Worm (Caenorhabditis elegans) whole organism, early embryonic: Measurements from ENCODE around the gene eak-4.

ENCODE experiments used
- B0310.2 ChIP-seq: sonication (generic microtip); optimal IDR thresholded peaks from 2 replicates; lab custom pipeline; 2016; ENCODE audit warnings: mild to moderate bottlenecking, missing genetic modification characterization, missing compliant biosample characterization
- F13C5.2 ChIP-seq: sonication (generic microtip); optimal IDR thresholded peaks from 2 replicates; lab custom pipeline; 2017; ENCODE audit warnings: mild to moderate bottlenecking, missing genetic modification characterization, inconsistent platforms, missing compliant biosample characterization
- aly-1 ChIP-seq: sonication (generic microtip); optimal IDR thresholded peaks from 2 replicates; lab custom pipeline; 2016; ENCODE audit warnings: missing genetic modification characterization, missing compliant biosample characterization
- ama-1 ChIP-seq: fragments of 150-350 bp; optimal IDR thresholded peaks from 2 replicates; lab custom pipeline; 2014
- ceh-13 ChIP-seq: fragments of 200-800 bp; sonication (Bioruptor generic); optimal IDR thresholded peaks from 2 replicates; lab custom pipeline; 2018; ENCODE audit warnings: mild to moderate bottlenecking, missing genetic modification characterization, missing compliant biosample characterization
- ceh-36 ChIP-seq: sonication (generic microtip); optimal IDR thresholded peaks from 2 replicates; lab custom pipeline; 2016; ENCODE audit warnings: missing genetic modification characterization, inconsistent platforms, missing compliant biosample characterization
- ets-7 ChIP-seq: sonication (generic microtip); optimal IDR thresholded peaks from 2 replicates; lab custom pipeline; 2016; ENCODE audit warnings: missing genotype, missing genetic modification characterization, missing compliant biosample characterization
- flt-1 ChIP-seq: fragments of 200-800 bp; sonication (Bioruptor generic); IDR thresholded peaks from 2 replicates; pipeline ENCODE4 v1.3.6; 2022; ENCODE audit warnings: missing genetic modification characterization, missing compliant biosample characterization
- hmbx-1 ChIP-seq: sonication (generic microtip); optimal IDR thresholded peaks from 2 replicates; lab custom pipeline; 2016; ENCODE audit warnings: mild to moderate bottlenecking, missing genetic modification characterization, missing compliant biosample characterization
- hmg-4 ChIP-seq: fragments of 200-800 bp; sonication (Bioruptor generic); optimal IDR thresholded peaks from 2 replicates; lab custom pipeline; 2018; ENCODE audit warnings: mild to moderate bottlenecking, missing genetic modification characterization, missing compliant biosample characterization
- hnd-1 ChIP-seq: sonication (generic microtip); optimal IDR thresholded peaks from 2 replicates; lab custom pipeline; 2016; ENCODE audit warnings: missing genetic modification characterization, missing compliant biosample characterization
- pes-1 ChIP-seq: fragments of 200-800 bp; sonication (Bioruptor generic); IDR thresholded peaks from 2 replicates; pipeline ENCODE4 v1.3.6; 2022; ENCODE audit warnings: missing genetic modification reagents, missing genetic modification characterization, missing compliant biosample characterization
- scrt-1 ChIP-seq: fragments of 200-800 bp; sonication (Bioruptor generic); IDR thresholded peaks from 2 replicates; pipeline ENCODE4 v1.3.6; 2022; ENCODE audit warnings: missing genetic modification characterization, missing compliant biosample characterization
- sea-1 ChIP-seq: fragments of 200-800 bp; sonication (Bioruptor generic); conservative IDR thresholded peaks from 2 replicates; pipeline ENCODE4 v1.3.6; 2022; ENCODE audit warnings: missing genetic modification characterization, missing compliant biosample characterization
- tbx-11 ChIP-seq: fragments of 200-800 bp; sonication (Bioruptor generic); IDR thresholded peaks from 2 replicates; pipeline ENCODE4 v1.3.6; 2022; ENCODE audit warnings: missing genetic modification characterization, missing compliant biosample characterization
- tbx-37 ChIP-seq: fragments of 200-800 bp; sonication (Bioruptor generic); conservative IDR thresholded peaks from 2 replicates; pipeline ENCODE4 v1.3.6; 2022; ENCODE audit warnings: missing genetic modification reagents, missing genetic modification characterization, missing compliant biosample characterization
- tra-4 ChIP-seq: sonication (generic microtip); optimal IDR thresholded peaks from 2 replicates; lab custom pipeline; 2017; ENCODE audit warnings: missing genetic modification characterization, missing compliant biosample characterization

Gene eak-4

DNA sequence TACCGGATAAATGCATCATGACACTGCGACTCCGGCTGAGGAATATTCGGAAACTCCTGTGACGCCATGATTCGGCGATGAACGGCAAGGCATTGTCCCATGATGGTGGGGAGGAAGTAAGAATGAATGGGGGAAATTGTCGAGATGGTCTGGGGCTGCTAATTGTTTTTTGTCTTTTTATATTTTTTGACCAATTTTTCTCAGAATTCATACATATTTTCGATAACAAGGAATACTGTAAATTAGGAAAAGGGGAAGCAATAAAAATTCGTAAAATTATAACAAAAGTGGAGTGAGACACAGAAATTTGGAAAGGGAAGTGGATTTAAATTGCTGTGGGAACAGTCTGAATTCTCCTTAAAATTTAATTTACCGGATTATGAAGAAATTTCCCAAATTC is at the start of gene eak-4:
TSS of gene eak-4 (minus strand) at position 101 of the 400 bp plus-strand sequence.
- TF ChIP-seq ama-1 (lab: Kevin White, UChicago) (no peak), hnd-1 (tag; lab: Kevin White, UChicago) (no peak), tra-4 (tag; lab: Kevin White, UChicago) (no peak), ceh-13 (GFP tag; lab: Kevin White, UChicago) (no peak), scrt-1 (GFP tag; lab: Robert Waterston, UW) (no peak)

- TF ChIP-seq pes-1 (GFP tag; lab: Robert Waterston, UW) (no peak), hnd-1 (tag; lab: Kevin White, UChicago) (no peak), tbx-37 (no peak), flt-1 (GFP tag; lab: Robert Waterston, UW) (no peak), ama-1 (lab: Kevin White, UChicago) (no peak), hmg-4 (GFP tag; lab: Kevin White, UChicago) (no peak), tra-4 (tag; lab: Kevin White, UChicago) (no peak), B0310.2 (tag; lab: Kevin White, UChicago) (no peak), aly-1 (tag; lab: Kevin White, UChicago) (no peak), F13C5.2 (tag; lab: Kevin White, UChicago) (no peak)
These were observed 49.0 kb upstream of the eak-4 start for ce11 chrIV:12574265-12574664.

- TF ChIP-seq B0310.2 (tag; lab: Kevin White, UChicago) (no peak), hmbx-1 (tag; lab: Kevin White, UChicago) (no peak), F13C5.2 (tag; lab: Kevin White, UChicago) (no peak), scrt-1 (GFP tag; lab: Robert Waterston, UW) (no peak), ets-7 (tag; lab: Kevin White, UChicago) (no peak), flt-1 (GFP tag; lab: Robert Waterston, UW) (no peak), tbx-11 (no peak), sea-1 (GFP tag; lab: Robert Waterston, UW) (no peak), tra-4 (tag; lab: Kevin White, UChicago) (no peak), ama-1 (lab: Kevin White, UChicago) (no peak), ceh-13 (GFP tag; lab: Kevin White, UChicago) (no peak), pes-1 (GFP tag; lab: Robert Waterston, UW) (no peak), hmg-4 (GFP tag; lab: Kevin White, UChicago) (no peak), ceh-36 (tag; lab: Kevin White, UChicago) (no peak), aly-1 (tag; lab: Kevin White, UChicago) (no peak)
These were observed 47.8 kb upstream of the eak-4 start, which contains the start of gene K08E7.5 for ce11 chrIV:12573068-12573467. K08E7.5 (plus strand) TSS chrIV:12573368.

DNA sequence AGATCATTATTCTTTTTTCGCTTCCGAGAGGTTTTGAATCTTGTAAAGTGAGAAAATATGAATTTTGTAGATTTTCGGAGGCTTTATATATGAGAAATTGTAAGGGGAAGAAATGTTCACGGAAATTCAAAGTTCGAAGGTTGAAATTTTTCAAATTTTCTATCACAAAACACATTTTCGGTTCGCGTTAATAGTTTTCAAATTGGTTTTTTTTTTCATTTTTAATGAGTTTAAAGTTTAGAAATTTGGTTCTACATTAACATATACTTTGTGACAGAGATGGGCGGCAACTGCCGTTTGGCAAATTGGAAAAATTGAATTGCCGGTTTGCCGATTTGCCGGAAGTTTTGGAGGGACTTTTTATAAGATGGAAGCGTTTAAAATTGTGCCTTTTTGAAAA is 45.7 kb upstream of the eak-4 start, which contains the start of gene K08E7.4:
TSS of gene K08E7.4 (minus strand) at position 101 of the 400 bp plus-strand sequence.
- no peak for TF ChIP-seq tbx-37
- TF ChIP-seq ceh-36 (tag; lab: Kevin White, UChicago): no peak
- TF ChIP-seq hmbx-1 (tag; lab: Kevin White, UChicago): no peak
- TF ChIP-seq hmg-4 (GFP tag; lab: Kevin White, UChicago): no peak
- no peak for TF ChIP-seq pes-1 (GFP tag; lab: Robert Waterston, UW)
- TF ChIP-seq ets-7 (tag; lab: Kevin White, UChicago): no peak
- no peak for TF ChIP-seq scrt-1 (GFP tag; lab: Robert Waterston, UW)
- TF ChIP-seq F13C5.2 (tag; lab: Kevin White, UChicago): no peak
- no peak for TF ChIP-seq hnd-1 (tag; lab: Kevin White, UChicago)
- TF ChIP-seq ceh-13 (GFP tag; lab: Kevin White, UChicago): no peak
- no peak for TF ChIP-seq sea-1 (GFP tag; lab: Robert Waterston, UW)
- TF ChIP-seq aly-1 (tag; lab: Kevin White, UChicago): no peak
- no peak for TF ChIP-seq tbx-11

- TF ChIP-seq tbx-37 (no peak), F13C5.2 (tag; lab: Kevin White, UChicago) (no peak), B0310.2 (tag; lab: Kevin White, UChicago) (no peak), sea-1 (GFP tag; lab: Robert Waterston, UW) (no peak)
These were observed 45.2 kb upstream of the eak-4 start for ce11 chrIV:12570546-12570945.

- TF ChIP-seq F13C5.2 (tag; lab: Kevin White, UChicago) (no peak), aly-1 (tag; lab: Kevin White, UChicago) (no peak), ceh-36 (tag; lab: Kevin White, UChicago) (no peak), ama-1 (lab: Kevin White, UChicago) (no peak), sea-1 (GFP tag; lab: Robert Waterston, UW) (no peak), tra-4 (tag; lab: Kevin White, UChicago) (no peak), scrt-1 (GFP tag; lab: Robert Waterston, UW) (no peak), tbx-37 (no peak), ceh-13 (GFP tag; lab: Kevin White, UChicago) (no peak), ets-7 (tag; lab: Kevin White, UChicago) (no peak), hmbx-1 (tag; lab: Kevin White, UChicago) (no peak), hmg-4 (GFP tag; lab: Kevin White, UChicago) (no peak), tbx-11 (no peak), flt-1 (GFP tag; lab: Robert Waterston, UW) (no peak), pes-1 (GFP tag; lab: Robert Waterston, UW) (no peak)
These were observed 42.0 kb upstream of the eak-4 start, which contains the start of the genes hsb-1 and let-99 for ce11 chrIV:12567176-12567892. hsb-1 (minus strand) TSS chrIV:12567226. let-99 (plus strand) TSS chrIV:12567842.
